Fruit fly (Drosophila melanogaster) whole organism, embryonic: ENCODE measurements around the gene amos.
A peak's percentile ranks its signal among the peaks of the same experiment; 100 is the strongest.

Experiments used
- CG12391 ChIP-seq: fragments of 200-800 bp; sonication (Bioruptor generic); optimal IDR thresholded peaks from 3 replicates; lab custom pipeline; 2018; ENCODE audit warnings: missing biosample characterization, mild to moderate bottlenecking, missing genetic modification characterization, moderate library complexity
- CG12744 ChIP-seq: fragments of 200-800 bp; sonication (Bioruptor generic); optimal IDR thresholded peaks from 2 replicates; lab custom pipeline; 2016; ENCODE audit warnings: missing biosample characterization, missing genetic modification characterization
- CG13296 ChIP-seq: fragments of 200-800 bp; sonication (Bioruptor generic); optimal IDR thresholded peaks from 3 replicates; lab custom pipeline; 2018; ENCODE audit warnings: missing biosample characterization, mild to moderate bottlenecking, missing genetic modification characterization
- CG13894 ChIP-seq: fragments of 200-800 bp; sonication (Bioruptor generic); optimal IDR thresholded peaks from 3 replicates; lab custom pipeline; 2018; ENCODE audit warnings: missing biosample characterization, mild to moderate bottlenecking, missing genetic modification characterization, moderate library complexity
- CG6791 ChIP-seq: fragments of 200-800 bp; sonication (Bioruptor generic); IDR thresholded peaks from 3 replicates; pipeline ENCODE4 v1.3.6; 2022; ENCODE audit warnings: missing biosample characterization, missing genetic modification characterization; ENCODE audit not compliant: partially characterized antibody
- Mes4 ChIP-seq: fragments of 200-800 bp; sonication (Bioruptor generic); optimal IDR thresholded peaks from 2 replicates; lab custom pipeline; 2016; ENCODE audit warnings: missing biosample characterization, missing genetic modification characterization
- exex ChIP-seq: fragments of 200-800 bp; sonication (Bioruptor generic); optimal IDR thresholded peaks from 4 replicates; lab custom pipeline; 2018; ENCODE audit warnings: missing biosample characterization, mild to moderate bottlenecking, missing genetic modification characterization, moderate library complexity
- gsb-n ChIP-seq: fragments of 200-800 bp; sonication (Bioruptor generic); optimal IDR thresholded peaks from 3 replicates; lab custom pipeline; 2018; ENCODE audit warnings: missing biosample characterization, mild to moderate bottlenecking, missing genetic modification characterization
- row ChIP-seq: fragments of 200-800 bp; sonication (Bioruptor generic); IDR thresholded peaks from 3 replicates; pipeline ENCODE4 v1.3.6; 2022; ENCODE audit warnings: missing biosample characterization, missing genetic modification characterization
- run ChIP-seq: fragments of 200-800 bp; sonication (Bioruptor generic); optimal IDR thresholded peaks from 3 replicates; lab custom pipeline; 2018; ENCODE audit warnings: missing biosample characterization, mild to moderate bottlenecking, missing genetic modification characterization
- sc ChIP-seq, 3 experiments: fragments of >200 bp in 2 of 3; fragments of 200-800 bp in 1 of 3; sonication (Bioruptor generic) in 1 of 3; optimal IDR thresholded peaks; 2 replicates in 2 of 3; 3 replicates in 1 of 3; lab custom pipeline; 2017; ENCODE audit warnings: mild to moderate bottlenecking in 1 of 3, missing biosample characterization in 1 of 3, missing genetic modification characterization in 1 of 3, missing genetic modification reagents in 1 of 3
- usp ChIP-seq: fragments of >200 bp; optimal IDR thresholded peaks from 2 replicates; lab custom pipeline; 2017; ENCODE audit warnings: missing biosample characterization, missing genetic modification characterization
- vfl ChIP-seq: fragments of 200-800 bp; sonication (Bioruptor generic); optimal IDR thresholded peaks from 2 replicates; lab custom pipeline; 2016; ENCODE audit warnings: missing biosample characterization, missing genetic modification characterization

dm6 chr2L:18584617-18585016 is 12.1 kb downstream of the amos start:
- TF ChIP-seq CG12744 (GFP tag; lab: Kevin White, UChicago) (no peak), CG6791 (GFP tag; lab: Robert Waterston, UW) (no peak), row (GFP tag; lab: Robert Waterston, UW) (peak; percentile 56; the same call in 2 of the 3 replicates), CG13296 (GFP tag; lab: Kevin White, UChicago) (no peak), run (tag; lab: Kevin White, UChicago) (no peak), gsb-n (tag; lab: Kevin White, UChicago) (no peak), CG13894 (tag; lab: Kevin White, UChicago) (peak; percentile 21), exex (tag; lab: Kevin White, UChicago) (no peak), CG12391 (tag; lab: Kevin White, UChicago) (peak; percentile 10), sc (optimal IDR thresholded peaks at IDR 0.05; lab: Kevin White, UChicago) (no peak), sc (GFP tag; optimal IDR thresholded peaks at IDR 0.05; lab: Kevin White, UChicago) (no peak), Mes4 (no peak), vfl (GFP tag; lab: Kevin White, UChicago) (no peak), usp (no peak)
